Fruit fly (Drosophila melanogaster): ENCODE data around the gene CG32485.

dm6 chr3L:3045256-3045743, 4.8 kb upstream of the CG32485 start:
- TF ChIP-seq pan (optimal IDR thresholded peaks at IDR 0.05), result no peak
- TF ChIP-seq psq (optimal IDR thresholded peaks at IDR 0.05), result no peak
- TF ChIP-seq CG8478 (optimal IDR thresholded peaks at IDR 0.05), result no peak

Measured in whole organism.